Worm (Caenorhabditis elegans): ENCODE measurements around the gene C26F1.3.

ce11 chrV:7760174-7760573 is 16.9 kb upstream of the C26F1.3 start, which contains the start of gene hint-3:
- TF ChIP-seq ceh-16 (tag; optimal IDR thresholded peaks at IDR 0.05) (no peak), nhr-23 (tag; optimal IDR thresholded peaks at IDR 0.05) (no peak), egl-27 (tag; optimal IDR thresholded peaks at IDR 0.05) (no peak), elt-3 (tag; optimal IDR thresholded peaks at IDR 0.05) (no peak)

Measured in whole organism, L3 larva.